Worm (Caenorhabditis elegans) whole organism, L2 larva: Measurements from ENCODE around the gene srh-44.

Experiments used
- egl-27 ChIP-seq: sonication (generic microtip); optimal IDR thresholded peaks from 3 replicates; lab custom pipeline; 2017; ENCODE audit warnings: missing biosample characterization, missing genetic modification reagents, missing genetic modification characterization
- lin-39 ChIP-seq: fragments of 150-350 bp; optimal IDR thresholded peaks from 2 replicates; lab custom pipeline; 2014; ENCODE audit warnings: missing biosample characterization, missing genetic modification reagents, missing genetic modification characterization

ce11 chrII:11545299-11545951 is 30.6 kb downstream of the srh-44 start, which contains the start of gene dnj-13:
- TF ChIP-seq lin-39 (tag; lab: Kevin White, UChicago): peak; percentile 30
- peak; percentile 76 for TF ChIP-seq egl-27 (tag; lab: Kevin White, UChicago)
